Fruit fly (Drosophila melanogaster): ENCODE results near the gene CG3407.

CG3407 gene

dm6 chr2L:3852120-3852519, 38.9 kb upstream of the CG3407 start (continued):
- no peak for TF ChIP-seq vnd (GFP tag; IDR thresholded peaks at IDR 0.05; ENCODE audit: partially characterized antibody)
- TF ChIP-seq CG4404 (GFP tag; IDR thresholded peaks at IDR 0.05), result peak; percentile 37; the same call in 1 of the 2 replicates
- TF ChIP-seq maf-S (GFP tag; optimal IDR thresholded peaks at IDR 0.05), result no peak
- TF ChIP-seq CG14965 (GFP tag; optimal IDR thresholded peaks at IDR 0.05; ENCODE audit: borderline replicate concordance), result no peak
- no peak for TF ChIP-seq lbe (GFP tag; optimal IDR thresholded peaks at IDR 0.05)
- TF ChIP-seq CG4854 (GFP tag; optimal IDR thresholded peaks at IDR 0.05), result no peak
- TF ChIP-seq HmgD (GFP tag; optimal IDR thresholded peaks at IDR 0.05), result no peak
- TF ChIP-seq NFAT (GFP tag; IDR thresholded peaks at IDR 0.05), result no peak
- TF ChIP-seq lola (GFP tag; optimal IDR thresholded peaks at IDR 0.05), result peak in 1 of 3 experiments; percentile 77
- peak; percentile 44 for TF ChIP-seq CG7839 (tag; optimal IDR thresholded peaks at IDR 0.05)
- TF ChIP-seq Sry-δ (GFP tag; optimal IDR thresholded peaks at IDR 0.05), result no peak
- TF ChIP-seq pros (GFP tag; optimal IDR thresholded peaks at IDR 0.05), result no peak
- TF ChIP-seq Aef1 (GFP tag; IDR thresholded peaks at IDR 0.05), result no peak
- peak; percentile 62 for TF ChIP-seq zen (tag; optimal IDR thresholded peaks at IDR 0.05)
- peak; percentile 60 for TF ChIP-seq twi (tag; optimal IDR thresholded peaks at IDR 0.05)
- TF ChIP-seq CG4820 (GFP tag; optimal IDR thresholded peaks at IDR 0.05), result peak; percentile 60
- TF ChIP-seq NC2α (GFP tag; optimal IDR thresholded peaks at IDR 0.05), result no peak
- no peak; the same call in 2 of the 3 replicates for TF ChIP-seq dysf (GFP tag; IDR thresholded peaks at IDR 0.05)
- TF ChIP-seq Bdp1 (GFP tag; optimal IDR thresholded peaks at IDR 0.05), result no peak
- TF ChIP-seq CG2712 (tag; optimal IDR thresholded peaks at IDR 0.05), result peak; percentile 76
- no peak for TF ChIP-seq C15 (GFP tag; IDR thresholded peaks at IDR 0.05)
- TF ChIP-seq CG16813 (GFP tag; IDR thresholded peaks at IDR 0.05; ENCODE audit: partially characterized antibody), result no peak
- TF ChIP-seq Ssrp (tag; optimal IDR thresholded peaks at IDR 0.05), result peak; percentile 47
- no peak for TF ChIP-seq HLH3B (GFP tag; IDR thresholded peaks at IDR 0.05)
- peak; percentile 12 for TF ChIP-seq CG16815 (GFP tag; optimal IDR thresholded peaks at IDR 0.05)
- no peak for TF ChIP-seq br (optimal IDR thresholded peaks at IDR 0.05)
- peak; percentile 29 for TF ChIP-seq CG12942 (GFP tag; optimal IDR thresholded peaks at IDR 0.05)
- TF ChIP-seq Dll (GFP tag; IDR thresholded peaks at IDR 0.05; ENCODE audit: partially characterized antibody), result no peak
- no peak for TF ChIP-seq ham (GFP tag; IDR thresholded peaks at IDR 0.05)
- no peak for TF ChIP-seq HmgZ (tag; optimal IDR thresholded peaks at IDR 0.05)
- TF ChIP-seq Fer1 (GFP tag; optimal IDR thresholded peaks at IDR 0.05), result no peak
- no peak for TF ChIP-seq klu (GFP tag; IDR thresholded peaks at IDR 0.05)
- TF ChIP-seq CG2678 (tag; optimal IDR thresholded peaks at IDR 0.05), result peak; percentile 49
- no peak for TF ChIP-seq pan (optimal IDR thresholded peaks at IDR 0.05)
- no peak for TF ChIP-seq pan (GFP tag; optimal IDR thresholded peaks at IDR 0.05 in 1 of 2, IDR thresholded peaks at IDR 0.05 in 1 of 2)
- no peak for TF ChIP-seq CG31224 (GFP tag; IDR thresholded peaks at IDR 0.05)
- TF ChIP-seq CG3407 (GFP tag; optimal IDR thresholded peaks at IDR 0.05), result peak; percentile 44
- no peak for TF ChIP-seq Bgb (GFP tag; IDR thresholded peaks at IDR 0.05; ENCODE audit: partially characterized antibody)
- peak; percentile 9 for TF ChIP-seq PHDP (tag; optimal IDR thresholded peaks at IDR 0.05)
- TF ChIP-seq Hmr (GFP tag; optimal IDR thresholded peaks at IDR 0.05), result no peak
- TF ChIP-seq Dip2 (GFP tag; IDR thresholded peaks at IDR 0.05), result no peak
- TF ChIP-seq zen2 (GFP tag; IDR thresholded peaks at IDR 0.05; ENCODE audit: partially characterized antibody), result no peak
- TF ChIP-seq tgo (GFP tag; IDR thresholded peaks at IDR 0.05), result no peak

Data from whole organism, embryonic.